Worm (Caenorhabditis elegans): ENCODE results near the gene lgc-44.

ce11 chrV:11624954-11625353 is 47.4 kb downstream of the lgc-44 start:
- TF ChIP-seq fax-1 (tag; optimal IDR thresholded peaks at IDR 0.05) (no peak), ceh-14 (tag; optimal IDR thresholded peaks at IDR 0.05) (no peak), elt-4 (tag; optimal IDR thresholded peaks at IDR 0.05) (no peak), dmd-4 (tag; optimal IDR thresholded peaks at IDR 0.05; ENCODE audit: borderline replicate concordance) (no peak), ets-4 (tag; optimal IDR thresholded peaks at IDR 0.05) (no peak), unc-3 (GFP tag; conservative IDR thresholded peaks at IDR 0.05) (no peak), unc-3 (tag; optimal IDR thresholded peaks at IDR 0.05) (no peak), madf-2 (tag; optimal IDR thresholded peaks at IDR 0.05) (no peak), C38D4.7 (GFP tag; optimal IDR thresholded peaks at IDR 0.05) (no peak), eyg-1 (tag; optimal IDR thresholded peaks at IDR 0.05) (no peak), hlh-13 (GFP tag; optimal IDR thresholded peaks at IDR 0.05) (no peak), ceh-6 (GFP tag; optimal IDR thresholded peaks at IDR 0.05) (no peak), pha-4 (tag; optimal IDR thresholded peaks at IDR 0.05) (no peak), tbx-2 (tag; optimal IDR thresholded peaks at IDR 0.05) (no peak), gmeb-2 (tag; optimal IDR thresholded peaks at IDR 0.05) (no peak)

Measured in whole organism, late embryonic.